Worm (Caenorhabditis elegans) whole organism, L4 larva: ENCODE results near the gene fbxb-57.
"Not testable (repeated sequence)": the region's sequence is repeated elsewhere in the genome, so short reads cannot be mapped to it uniquely, and the experiment has no call there.

Experiments
- D1046.2 ChIP-seq: fragments of 200-800 bp; sonication (Bioruptor generic); IDR thresholded peaks from 2 replicates; pipeline ENCODE4 v1.3.6; 2022; ENCODE audit warnings: missing genetic modification characterization, missing compliant biosample characterization
- T20F7.1 ChIP-seq: fragments of 200-800 bp; sonication (Bioruptor generic); optimal IDR thresholded peaks from 2 replicates; lab custom pipeline; 2018; ENCODE audit warnings: mild to moderate bottlenecking, missing genetic modification characterization, missing compliant biosample characterization
- Y75B8A.6 ChIP-seq: fragments of 200-800 bp; sonication (Bioruptor generic); IDR thresholded peaks from 2 replicates; pipeline ENCODE4 v1.3.6; 2022; ENCODE audit warnings: missing genetic modification reagents, missing genetic modification characterization, missing compliant biosample characterization
- aha-1 ChIP-seq: fragments of 150-350 bp; peaks from one replicate; lab custom pipeline; 2014; ENCODE audit warnings: missing biosample characterization, missing genetic modification characterization
- ceh-28 ChIP-seq: fragments of 150-350 bp; optimal IDR thresholded peaks from 2 replicates; lab custom pipeline; 2014; ENCODE audit warnings: missing biosample characterization, missing genetic modification reagents, missing genetic modification characterization
- cey-2 ChIP-seq: sonication (generic microtip); optimal IDR thresholded peaks from 3 replicates; lab custom pipeline; 2017; ENCODE audit warnings: missing genetic modification characterization, mild to moderate bottlenecking, missing compliant biosample characterization, antibody characterized with exemption, borderline replicate concordance; ENCODE audit not compliant: insufficient read depth
- dmd-6 ChIP-seq: fragments of 200-800 bp; sonication (Bioruptor generic); IDR thresholded peaks from 2 replicates; pipeline ENCODE4 v1.3.6; 2022; ENCODE audit warnings: missing genetic modification reagents, missing genetic modification characterization, missing compliant biosample characterization
- dmd-9 ChIP-seq: fragments of 200-800 bp; sonication (Bioruptor generic); IDR thresholded peaks from 2 replicates; pipeline ENCODE4 v1.3.6; 2022; ENCODE audit warnings: missing genetic modification reagents, missing genetic modification characterization, missing compliant biosample characterization
- lim-7 ChIP-seq: fragments of 200-800 bp; sonication (Bioruptor generic); IDR thresholded peaks from 2 replicates; pipeline ENCODE4 v1.3.6; 2022; ENCODE audit warnings: missing genetic modification characterization, missing compliant biosample characterization
- lin-1 ChIP-seq: fragments of 200-800 bp; sonication (Bioruptor generic); IDR thresholded peaks from 2 replicates; pipeline ENCODE4 v1.3.6; 2022; ENCODE audit warnings: missing genetic modification reagents, missing genetic modification characterization, missing compliant biosample characterization
- madf-5 ChIP-seq, 2 experiments: fragments of 200-800 bp; sonication (Bioruptor generic); IDR thresholded peaks; 2 replicates each; pipeline ENCODE4 v1.3.6; 2022; ENCODE audit warnings: missing compliant biosample characterization in 2 of 2, missing genetic modification characterization in 2 of 2
- mdl-1 ChIP-seq, 2 experiments: fragments of 150-350 bp in 1 of 2; sonication (generic microtip) in 1 of 2; optimal IDR thresholded peaks; 2 replicates each; lab custom pipeline; 2014 to 2017; ENCODE audit warnings: missing biosample characterization in 2 of 2, missing genetic modification characterization in 2 of 2
- mdt-29 ChIP-seq: fragments of 200-800 bp; sonication (Bioruptor generic); IDR thresholded peaks from 2 replicates; pipeline ENCODE4 v1.3.6; 2022; ENCODE audit warnings: missing genetic modification reagents, missing genetic modification characterization, missing compliant biosample characterization
- mes-2 ChIP-seq: sonication (generic microtip); optimal IDR thresholded peaks from 2 replicates; lab custom pipeline; 2016; ENCODE audit warnings: missing genotype, mild to moderate bottlenecking, missing genetic modification characterization, missing compliant biosample characterization; ENCODE audit not compliant: poor library complexity, severe bottlenecking
- mxl-2 ChIP-seq: fragments of 200-800 bp; sonication (Bioruptor generic); conservative IDR thresholded peaks from 2 replicates; pipeline ENCODE4 v1.3.6; 2022; ENCODE audit warnings: missing genetic modification reagents, missing genetic modification characterization, missing compliant biosample characterization
- nhr-111 ChIP-seq: fragments of 200-800 bp; sonication (Bioruptor generic); optimal IDR thresholded peaks from 2 replicates; lab custom pipeline; 2018; ENCODE audit warnings: mild to moderate bottlenecking, missing genetic modification characterization, missing compliant biosample characterization
- nhr-237 ChIP-seq: sonication (generic microtip); optimal IDR thresholded peaks from 2 replicates; lab custom pipeline; 2017; ENCODE audit warnings: missing biosample characterization, missing genetic modification characterization
- pha-4 ChIP-seq, 2 experiments: fragments of 150-350 bp in 1 of 2; fragments of 200-800 bp in 1 of 2; sonication (Bioruptor generic) in 1 of 2; IDR thresholded peaks in 1 of 2; optimal IDR thresholded peaks in 1 of 2; 2 replicates each; pipeline versions ENCODE4 v1.3.6 to Lab custom; 2014 to 2022; ENCODE audit warnings: missing genetic modification characterization in 2 of 2, missing genetic modification reagents in 2 of 2, missing biosample characterization in 1 of 2, missing compliant biosample characterization in 1 of 2
- pqm-1 ChIP-seq: sonication (generic microtip); optimal IDR thresholded peaks from 2 replicates; lab custom pipeline; 2017; ENCODE audit warnings: missing biosample characterization, missing genetic modification characterization
- skn-1 ChIP-seq: fragments of 150-350 bp; optimal IDR thresholded peaks from 2 replicates; lab custom pipeline; 2014; ENCODE audit warnings: missing biosample characterization, missing genetic modification characterization
- unc-39 ChIP-seq: sonication (generic microtip); optimal IDR thresholded peaks from 2 replicates; lab custom pipeline; 2017; ENCODE audit warnings: missing biosample characterization, missing genetic modification characterization
- unc-62 ChIP-seq, 3 experiments: fragments of 150-350 bp in 1 of 3; sonication (generic microtip); optimal IDR thresholded peaks in 2 of 3; peaks in 1 of 3; 1 replicate in 1 of 3; 2 replicates in 2 of 3; lab custom pipeline; 2014 to 2017; ENCODE audit warnings: missing biosample characterization in 3 of 3, missing genetic modification characterization in 3 of 3, missing genetic modification reagents in 3 of 3, missing genotype in 1 of 3
- zfp-2 ChIP-seq: sonication (generic microtip); optimal IDR thresholded peaks from 2 replicates; lab custom pipeline; 2016; ENCODE audit warnings: mild to moderate bottlenecking, missing genetic modification characterization, missing compliant biosample characterization
- zfp-3 ChIP-seq: fragments of 200-800 bp; sonication (Bioruptor generic); conservative IDR thresholded peaks from 2 replicates; pipeline ENCODE4 v1.3.6; 2022; ENCODE audit warnings: missing genetic modification reagents, missing genetic modification characterization, missing compliant biosample characterization
- zip-2 ChIP-seq: fragments of 150-350 bp; optimal IDR thresholded peaks from 2 replicates; lab custom pipeline; 2014; ENCODE audit warnings: missing biosample characterization, missing genetic modification characterization
- ztf-11 ChIP-seq: fragments of 150-350 bp; optimal IDR thresholded peaks from 2 replicates; lab custom pipeline; 2014; ENCODE audit warnings: missing biosample characterization, missing genetic modification characterization

fbxb-57 gene

DNA sequence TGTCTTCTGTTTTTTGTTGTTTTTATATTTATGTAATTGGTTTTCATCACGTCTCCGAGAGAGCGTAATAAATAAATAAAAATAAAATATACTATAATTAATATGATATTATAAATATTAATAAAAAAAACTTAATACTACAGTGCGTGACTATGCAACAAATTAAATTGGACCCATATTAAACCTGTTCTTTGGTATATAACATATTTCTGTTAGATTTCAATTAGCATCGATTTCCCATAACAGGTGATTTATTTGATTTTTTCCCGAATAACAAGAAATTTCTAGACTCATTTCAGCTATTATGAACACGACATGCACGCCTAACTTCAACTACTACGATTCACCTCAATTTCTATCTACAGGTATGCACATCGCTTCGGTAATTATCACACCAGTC is 28.5 kb downstream of the fbxb-57 start, which contains the start of gene srh-208:
srh-208 (plus strand) TSS at position 301 of the 400 bp plus-strand sequence.
- not testable (repeated sequence) for TF ChIP-seq dmd-9; mxl-2; zip-2 (tag; lab: Kevin White, UChicago)

DNA sequence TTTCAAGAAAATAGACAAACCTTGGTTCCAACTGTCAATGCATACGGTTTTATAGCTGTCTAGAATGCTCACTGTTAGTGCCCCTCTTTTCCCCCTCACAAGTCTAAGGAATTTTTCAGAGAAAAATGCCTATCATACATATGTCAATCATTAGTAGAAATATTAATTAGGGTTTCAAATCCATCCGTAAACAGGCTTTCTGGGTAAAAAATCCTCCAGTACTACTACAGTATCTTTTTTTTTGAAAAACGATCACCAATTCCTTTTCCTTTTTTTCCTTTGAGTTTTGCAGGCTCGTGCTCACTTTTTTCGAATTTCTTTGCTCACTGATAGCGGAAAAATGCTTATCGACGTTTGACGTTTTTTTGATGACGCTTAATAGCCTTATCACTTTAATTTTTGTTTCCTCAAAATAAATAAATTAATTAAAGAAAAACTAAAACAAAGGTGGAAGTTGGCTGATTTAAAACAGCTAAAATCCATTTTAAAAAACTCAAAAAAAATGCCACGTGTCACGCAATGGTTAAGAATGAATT is 31.0 kb downstream of the fbxb-57 start, which contains the start of gene C43D7.7:
C43D7.7 (minus strand) TSS at position 51 of the 536 bp plus-strand sequence.
- no peak for TF ChIP-seq unc-39
- TF ChIP-seq dmd-6 (GFP tag; lab: Robert Waterston, UW), result peak; percentile 42; the same call in 1 of the 2 replicates
- no peak for TF ChIP-seq skn-1 (tag; lab: Kevin White, UChicago)
- no peak for TF ChIP-seq mes-2
- TF ChIP-seq pqm-1 (tag; lab: Kevin White, UChicago), result peak; percentile 40
- TF ChIP-seq nhr-111, result no peak
- no peak for TF ChIP-seq mdt-29 (GFP tag; lab: Robert Waterston, UW)
- TF ChIP-seq, all 104 proteins: peak for 2

DNA sequence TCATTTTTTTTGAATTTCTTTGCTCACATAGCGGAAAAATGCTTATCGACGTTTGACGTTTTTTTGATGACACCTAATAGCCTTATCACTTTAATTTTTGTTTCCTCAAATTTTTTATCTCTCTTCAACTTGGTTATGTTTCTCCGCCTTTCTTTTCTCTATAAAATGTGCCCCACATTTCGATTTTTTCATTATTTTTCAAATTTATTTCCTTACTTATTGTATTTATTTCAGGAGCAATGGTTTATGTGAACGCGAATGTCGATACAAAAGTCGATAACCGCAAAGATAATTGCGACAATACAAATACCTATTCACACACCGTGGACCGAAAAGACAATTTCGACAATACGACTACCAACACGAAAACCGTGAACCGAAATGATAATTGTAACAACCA is 31.8 kb downstream of the fbxb-57 start, which contains the start of gene sdz-6:
sdz-6 (plus strand) TSS at position 229 of the 400 bp plus-strand sequence.
- TF ChIP-seq zfp-3 (GFP tag; lab: Robert Waterston, UW) (no peak), dmd-6 (GFP tag; lab: Robert Waterston, UW) (peak; percentile 8; the same call in 1 of the 2 replicates), ztf-11 (tag; lab: Kevin White, UChicago) (no peak), madf-5 (GFP tag; IDR thresholded peaks at IDR 0.05; lab: Robert Waterston, UW) (no peak), unc-62 (GFP tag; optimal IDR thresholded peaks at IDR 0.05 in 1 of 2; lab: Kevin White, UChicago) (peak in 1 of 2 experiments; percentile 95), unc-62 (tag; optimal IDR thresholded peaks at IDR 0.05; lab: Kevin White, UChicago) (no peak), D1046.2 (no peak)

DNA sequence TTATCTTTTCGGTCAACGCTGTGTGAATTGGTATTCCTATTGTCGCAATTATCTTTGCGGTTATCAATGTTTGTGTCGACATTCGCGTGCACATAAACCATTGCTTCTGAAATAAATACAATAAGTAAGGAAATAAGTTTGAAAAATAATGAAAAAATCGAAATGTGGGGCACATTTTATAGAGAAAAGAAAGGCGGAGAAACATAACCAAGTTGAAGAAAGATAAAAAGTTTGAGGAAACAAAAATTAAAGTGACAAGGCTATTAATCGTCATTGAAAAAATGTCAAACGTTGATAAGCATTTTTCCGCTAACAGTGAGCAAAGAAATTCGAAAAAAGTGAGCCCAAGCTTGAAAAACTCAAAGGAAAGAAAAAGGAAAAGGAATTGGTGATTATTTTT is 33.8 kb downstream of the fbxb-57 start, which contains the start of gene C43D7.4:
C43D7.4 (minus strand) TSS at position 101 of the 400 bp plus-strand sequence.
- TF ChIP-seq pha-4 (GFP tag; IDR thresholded peaks at IDR 0.05; lab: Robert Waterston, UW) (no peak), pha-4 (tag; optimal IDR thresholded peaks at IDR 0.05; lab: Kevin White, UChicago) (no peak), Y75B8A.6 (GFP tag; lab: Robert Waterston, UW) (no peak), nhr-237 (no peak), aha-1 (tag; lab: Kevin White, UChicago) (no peak)

DNA sequence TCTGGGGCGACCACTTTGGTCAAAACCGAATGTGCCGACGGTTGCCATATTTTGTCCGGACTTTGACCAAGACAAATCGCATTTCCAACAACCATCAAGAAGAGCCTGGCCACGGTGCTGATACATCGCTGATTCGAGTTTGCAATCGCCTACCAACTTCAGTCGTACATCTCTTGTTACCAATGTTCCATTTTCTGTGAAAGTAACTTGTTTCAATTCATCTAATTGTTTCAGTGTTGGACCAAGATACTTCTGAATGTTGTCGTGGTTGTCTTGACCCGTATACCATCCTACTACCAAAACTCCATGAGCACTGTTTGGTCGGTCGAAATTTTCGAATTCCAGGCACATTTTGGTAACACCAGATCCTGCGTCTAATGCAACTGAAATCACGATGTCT is 36.9 kb downstream of the fbxb-57 start:
- TF ChIP-seq lim-7 (GFP tag; lab: Robert Waterston, UW) (0 out of 2 replicates have a peak, but pooled peaks have one; percentile 37), cey-2 (tag; lab: Kevin White, UChicago) (no peak), aha-1 (tag; lab: Kevin White, UChicago) (peak; percentile 77), lin-1 (GFP tag; lab: Robert Waterston, UW) (no peak), zfp-2 (tag; lab: Kevin White, UChicago) (no peak)

DNA sequence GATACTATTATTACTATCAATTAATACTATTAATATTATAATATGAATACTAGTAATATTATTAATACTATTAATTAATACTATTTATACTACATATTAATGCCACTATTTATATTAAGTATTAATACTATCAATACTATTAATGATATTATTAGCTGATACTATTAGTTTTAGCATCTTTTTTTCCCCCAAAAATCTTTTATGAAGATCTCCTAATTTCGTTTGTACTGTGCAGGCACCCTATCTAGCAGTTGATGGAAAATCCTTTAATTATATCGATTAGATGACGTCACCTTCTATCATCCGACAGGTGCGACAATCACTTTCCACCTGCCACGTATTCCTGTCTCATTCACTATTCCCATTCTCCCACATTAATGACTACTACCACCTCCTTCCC is 40.7 kb downstream of the fbxb-57 start, which contains the start of gene fbxb-65:
fbxb-65 (plus strand) TSS at position 301 of the 400 bp plus-strand sequence.
- TF ChIP-seq unc-62 (GFP tag; optimal IDR thresholded peaks at IDR 0.05 in 1 of 2; lab: Kevin White, UChicago) (peak in 1 of 2 experiments; percentile 13), unc-62 (tag; optimal IDR thresholded peaks at IDR 0.05; lab: Kevin White, UChicago) (no peak), mdl-1 (tag; optimal IDR thresholded peaks at IDR 0.05; lab: Kevin White, UChicago) (no peak)

DNA sequence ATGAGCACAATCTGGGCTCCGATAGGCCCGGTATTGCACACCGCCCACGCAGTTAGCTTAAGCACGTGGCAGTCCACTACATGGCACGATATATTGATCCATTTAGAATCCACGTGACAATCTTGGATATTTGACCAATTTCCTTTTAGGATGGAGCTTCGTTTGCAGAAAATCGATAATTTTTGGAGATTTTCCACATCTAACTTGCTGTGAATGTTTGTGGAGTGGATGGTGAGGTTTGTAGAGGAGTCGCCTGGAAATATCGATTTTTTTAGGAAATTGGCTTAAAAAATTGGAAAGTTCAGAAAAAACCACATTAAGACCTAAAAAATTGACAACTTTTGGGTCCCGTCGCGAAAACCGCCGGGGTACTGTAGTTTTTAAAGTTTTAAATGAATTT is 48.8 kb downstream of the fbxb-57 start:
- TF ChIP-seq nhr-237 (no peak), T20F7.1 (GFP tag; lab: Kevin White, UChicago) (no peak), ceh-28 (tag; lab: Kevin White, UChicago) (peak; percentile 62)
